Worm (Caenorhabditis elegans) whole organism, L3 larva: Measurements from ENCODE around the gene K07F5.14.

Experiments
- R02D3.7 ChIP-seq: fragments of 150-350 bp; optimal IDR thresholded peaks from 2 replicates; lab custom pipeline; 2014; ENCODE audit warnings: missing biosample characterization, missing genetic modification characterization
- ZK546.5 ChIP-seq: sonication (generic microtip); optimal IDR thresholded peaks from 2 replicates; lab custom pipeline; 2017; ENCODE audit warnings: missing biosample characterization, missing genetic modification characterization
- aly-2 ChIP-seq: fragments of 150-350 bp; optimal IDR thresholded peaks from 2 replicates; lab custom pipeline; 2014; ENCODE audit warnings: missing biosample characterization, missing genetic modification characterization
- ama-1 ChIP-seq: fragments of 150-350 bp; optimal IDR thresholded peaks from 2 replicates; lab custom pipeline; 2018
- ceh-16 ChIP-seq: sonication (generic microtip); optimal IDR thresholded peaks from 2 replicates; lab custom pipeline; 2017; ENCODE audit warnings: missing biosample characterization, missing genetic modification characterization
- ceh-28 ChIP-seq: fragments of 150-350 bp; optimal IDR thresholded peaks from 2 replicates; lab custom pipeline; 2014; ENCODE audit warnings: missing biosample characterization, missing genetic modification reagents, missing genetic modification characterization
- ceh-9 ChIP-seq: sonication (generic microtip); optimal IDR thresholded peaks from 2 replicates; lab custom pipeline; 2018; ENCODE audit warnings: missing biosample characterization, missing genetic modification characterization
- elt-1 ChIP-seq: fragments of 150-350 bp; optimal IDR thresholded peaks from 2 replicates; lab custom pipeline; 2014; ENCODE audit warnings: missing biosample characterization, missing genetic modification characterization
- elt-2 ChIP-seq: sonication (generic microtip); optimal IDR thresholded peaks from 2 replicates; lab custom pipeline; 2016; ENCODE audit warnings: missing genetic modification reagents, mild to moderate bottlenecking, missing genetic modification characterization, missing compliant biosample characterization
- elt-3 ChIP-seq, 3 experiments: fragments of 150-350 bp in 1 of 3; sonication (generic microtip) in 2 of 3; optimal IDR thresholded peaks; 2 replicates in 2 of 3; 4 replicates in 1 of 3; lab custom pipeline; 2014 to 2017; ENCODE audit warnings: missing biosample characterization in 3 of 3, missing genetic modification characterization in 3 of 3
- eor-1 ChIP-seq, 2 experiments: fragments of 150-350 bp; optimal IDR thresholded peaks; 2 replicates each; lab custom pipeline; 2014 to 2018; ENCODE audit warnings: missing biosample characterization in 2 of 2, missing genetic modification characterization in 2 of 2
- fkh-10 ChIP-seq: sonication (generic microtip); optimal IDR thresholded peaks from 2 replicates; lab custom pipeline; 2017; ENCODE audit warnings: missing biosample characterization, missing genetic modification reagents, missing genetic modification characterization
- fkh-2 ChIP-seq: fragments of 150-350 bp; optimal IDR thresholded peaks from 2 replicates; lab custom pipeline; 2014; ENCODE audit warnings: missing biosample characterization, missing genetic modification reagents, missing genetic modification characterization
- fos-1 ChIP-seq: fragments of 150-350 bp; optimal IDR thresholded peaks from 2 replicates; lab custom pipeline; 2014; ENCODE audit warnings: missing biosample characterization, missing genetic modification characterization
- hmg-11 ChIP-seq: sonication (generic microtip); optimal IDR thresholded peaks from 2 replicates; lab custom pipeline; 2016; ENCODE audit warnings: missing genetic modification characterization, missing compliant biosample characterization
- jun-1 ChIP-seq: fragments of 150-350 bp; optimal IDR thresholded peaks from 2 replicates; lab custom pipeline; 2014; ENCODE audit warnings: missing biosample characterization, missing genetic modification reagents, missing genetic modification characterization
- lin-15B ChIP-seq: fragments of 150-350 bp; optimal IDR thresholded peaks from 2 replicates; lab custom pipeline; 2014; ENCODE audit warnings: missing biosample characterization, missing genetic modification characterization
- lin-39 ChIP-seq: fragments of 150-350 bp; optimal IDR thresholded peaks from 2 replicates; lab custom pipeline; 2018; ENCODE audit warnings: missing biosample characterization, missing genetic modification reagents, missing genetic modification characterization
- lsy-12 ChIP-seq: sonication (generic microtip); optimal IDR thresholded peaks from 2 replicates; lab custom pipeline; 2016; ENCODE audit warnings: mild to moderate bottlenecking, missing genetic modification characterization, missing compliant biosample characterization
- mml-1 ChIP-seq: fragments of 150-350 bp; sonication (generic microtip); optimal IDR thresholded peaks from 3 replicates; lab custom pipeline; 2014; ENCODE audit warnings: missing biosample characterization, missing genetic modification characterization
- nhr-11 ChIP-seq: fragments of 150-350 bp; optimal IDR thresholded peaks from 2 replicates; lab custom pipeline; 2014; ENCODE audit warnings: missing biosample characterization, missing genetic modification characterization
- nhr-12 ChIP-seq: fragments of 150-350 bp; optimal IDR thresholded peaks from 2 replicates; lab custom pipeline; 2014; ENCODE audit warnings: missing biosample characterization, missing genetic modification characterization
- nhr-23 ChIP-seq: fragments of 150-350 bp; optimal IDR thresholded peaks from 2 replicates; lab custom pipeline; 2014; ENCODE audit warnings: missing biosample characterization, missing genetic modification reagents, missing genetic modification characterization
- nhr-237 ChIP-seq: fragments of 150-350 bp; optimal IDR thresholded peaks from 2 replicates; lab custom pipeline; 2014; ENCODE audit warnings: missing biosample characterization, missing genetic modification characterization
- nhr-25 ChIP-seq: sonication (generic microtip); optimal IDR thresholded peaks from 2 replicates; lab custom pipeline; 2017; ENCODE audit warnings: missing biosample characterization, missing genetic modification characterization
- nhr-28 ChIP-seq: fragments of 150-350 bp; optimal IDR thresholded peaks from 2 replicates; lab custom pipeline; 2014; ENCODE audit warnings: missing biosample characterization, missing genetic modification characterization
- nhr-67 ChIP-seq: fragments of 150-350 bp; optimal IDR thresholded peaks from 2 replicates; lab custom pipeline; 2014; ENCODE audit warnings: missing biosample characterization, missing genetic modification characterization
- nhr-76 ChIP-seq: fragments of 150-350 bp; sonication (generic microtip); optimal IDR thresholded peaks from 5 replicates; lab custom pipeline; 2014; ENCODE audit warnings: missing biosample characterization, missing genetic modification characterization
- nhr-77 ChIP-seq: fragments of 150-350 bp; optimal IDR thresholded peaks from 2 replicates; lab custom pipeline; 2014; ENCODE audit warnings: missing biosample characterization, missing genetic modification characterization
- pha-4 ChIP-seq: fragments of 150-350 bp; optimal IDR thresholded peaks from 2 replicates; lab custom pipeline; 2014; ENCODE audit warnings: missing biosample characterization, missing genetic modification reagents, missing genetic modification characterization
- pqm-1 ChIP-seq: fragments of 150-350 bp; optimal IDR thresholded peaks from 2 replicates; lab custom pipeline; 2017; ENCODE audit warnings: missing biosample characterization, missing genetic modification characterization, inconsistent platforms
- sea-2 ChIP-seq: fragments of 150-350 bp; sonication (generic microtip); optimal IDR thresholded peaks from 4 replicates; lab custom pipeline; 2014; ENCODE audit warnings: missing biosample characterization, missing genetic modification reagents, missing genetic modification characterization
- skn-1 ChIP-seq: fragments of 150-350 bp; optimal IDR thresholded peaks from 2 replicates; lab custom pipeline; 2014; ENCODE audit warnings: missing biosample characterization, missing genetic modification characterization
- snpc-4 ChIP-seq: fragments of 150-350 bp; optimal IDR thresholded peaks from 2 replicates; lab custom pipeline; 2014; ENCODE audit warnings: missing biosample characterization, missing genetic modification characterization
- tbx-2 ChIP-seq: sonication (generic microtip); optimal IDR thresholded peaks from 2 replicates; lab custom pipeline; 2016; ENCODE audit warnings: mild to moderate bottlenecking, missing genetic modification characterization, missing compliant biosample characterization
- unc-39 ChIP-seq: sonication (generic microtip); optimal IDR thresholded peaks from 4 replicates; lab custom pipeline; 2017; ENCODE audit warnings: missing biosample characterization, missing genetic modification characterization
- unc-62 ChIP-seq: fragments of 150-350 bp; sonication (generic microtip); optimal IDR thresholded peaks from 4 replicates; lab custom pipeline; 2014; ENCODE audit warnings: missing biosample characterization, missing genetic modification reagents, missing genetic modification characterization
- ztf-11 ChIP-seq: fragments of 150-350 bp; optimal IDR thresholded peaks from 2 replicates; lab custom pipeline; 2014; ENCODE audit warnings: missing biosample characterization, missing genetic modification characterization
- ztf-4 ChIP-seq: fragments of 150-350 bp; optimal IDR thresholded peaks from 2 replicates; lab custom pipeline; 2014; ENCODE audit warnings: missing biosample characterization, missing genetic modification characterization

The K07F5.14 gene

DNA sequence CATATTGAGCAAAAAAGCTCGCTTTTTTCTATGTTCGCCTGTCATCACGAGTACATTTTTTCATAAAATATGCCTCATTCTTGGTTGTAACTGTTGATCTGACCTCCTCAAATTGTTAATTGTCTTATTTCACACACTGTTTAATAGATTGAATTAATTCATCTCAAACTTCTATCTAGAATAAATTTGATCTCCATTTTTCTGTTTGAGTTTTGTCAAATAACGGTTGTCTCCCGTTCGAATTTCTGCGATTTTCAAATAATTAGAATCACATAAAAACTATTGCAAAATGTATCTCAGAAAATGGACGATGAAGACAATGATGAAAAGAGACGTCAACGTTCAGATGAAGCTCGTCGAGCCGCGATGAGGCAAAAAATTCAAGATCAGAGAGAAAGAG, at the start of gene K07F5.14:
Gene K07F5.14 (plus strand): TSS at position 301 of the 400 bp plus-strand sequence.
- TF ChIP-seq ceh-16 (no peak), fos-1 (tag; lab: Kevin White, UChicago) (no peak), elt-1 (tag; lab: Kevin White, UChicago) (no peak), elt-3 (tag; optimal IDR thresholded peaks at IDR 0.05; lab: Kevin White, UChicago) (no peak), lin-39 (tag; lab: Kevin White, UChicago) (no peak), fkh-10 (GFP tag; lab: Kevin White, UChicago) (no peak), nhr-12 (tag; lab: Kevin White, UChicago) (no peak), ama-1 (no peak), unc-39 (tag; lab: Kevin White, UChicago) (no peak), R02D3.7 (tag; lab: Kevin White, UChicago) (no peak), tbx-2 (no peak), pha-4 (tag; lab: Kevin White, UChicago) (no peak), aly-2 (no peak), fkh-2 (tag; lab: Kevin White, UChicago) (no peak), skn-1 (no peak), nhr-67 (no peak), pqm-1 (no peak), nhr-23 (tag; lab: Kevin White, UChicago) (no peak), mml-1 (no peak)

ce11 chrIV:9815432-9815831, 46.6 kb upstream of the K07F5.14 start, which contains the start of gene egl-20:
TSS of gene egl-20 (minus strand) at chrIV:9815532.
- TF ChIP-seq elt-1 (tag; lab: Kevin White, UChicago) (no peak), ZK546.5 (no peak), ztf-4 (tag; lab: Kevin White, UChicago) (no peak), lin-15B (tag; lab: Kevin White, UChicago) (no peak), sea-2 (no peak), nhr-76 (no peak)

- TF ChIP-seq ceh-9 (tag; lab: Kevin White, UChicago) = no peak
- TF ChIP-seq nhr-23 (tag; lab: Kevin White, UChicago) = peak; percentile 40
- no peak for TF ChIP-seq fkh-2 (tag; lab: Kevin White, UChicago)
- no peak for TF ChIP-seq lin-39 (tag; lab: Kevin White, UChicago)
- no peak for TF ChIP-seq eor-1 (tag; optimal IDR thresholded peaks at IDR 0.05; lab: Kevin White, UChicago)
- TF ChIP-seq nhr-237 (tag; lab: Kevin White, UChicago) = no peak
Measured at ce11 chrIV:9821621-9822020, 40.4 kb upstream of the K07F5.14 start, which contains the start of gene col-123. TSS of gene col-123 (plus strand) at chrIV:9821921.

- TF ChIP-seq snpc-4 (tag; lab: Kevin White, UChicago) = no peak
- TF ChIP-seq ztf-4 (tag; lab: Kevin White, UChicago) = no peak
- TF ChIP-seq skn-1 = no peak
- no peak for TF ChIP-seq elt-2
- no peak for TF ChIP-seq nhr-76
- no peak for TF ChIP-seq ztf-11 (tag; lab: Kevin White, UChicago)
- no peak for TF ChIP-seq nhr-25 (tag; lab: Kevin White, UChicago)
- no peak for TF ChIP-seq hmg-11 (tag; lab: Kevin White, UChicago)
- TF ChIP-seq unc-62 (GFP tag; lab: Kevin White, UChicago) = no peak
- TF ChIP-seq fos-1 (tag; lab: Kevin White, UChicago) = no peak
- no peak for TF ChIP-seq nhr-12 (tag; lab: Kevin White, UChicago)
- TF ChIP-seq fkh-2 (tag; lab: Kevin White, UChicago) = no peak
- TF ChIP-seq eor-1 (tag; optimal IDR thresholded peaks at IDR 0.05; lab: Kevin White, UChicago) = no peak
- TF ChIP-seq unc-39 (tag; lab: Kevin White, UChicago) = no peak
- TF ChIP-seq nhr-23 (tag; lab: Kevin White, UChicago) = no peak
- TF ChIP-seq pha-4 (tag; lab: Kevin White, UChicago) = no peak
- no peak for TF ChIP-seq nhr-28 (tag; lab: Kevin White, UChicago)
Measured at ce11 chrIV:9822585-9822984, 39.4 kb upstream of the K07F5.14 start.

ce11 chrIV:9824480-9824879, 37.5 kb upstream of the K07F5.14 start, which contains the start of gene catp-6:
TSS of gene catp-6 (minus strand) at chrIV:9824580.
- TF ChIP-seq nhr-11 (no peak), nhr-77 (tag; lab: Kevin White, UChicago) (no peak), nhr-76 (no peak), nhr-237 (tag; lab: Kevin White, UChicago) (no peak), lsy-12 (no peak), pqm-1 (no peak), ceh-28 (tag; lab: Kevin White, UChicago) (no peak), fkh-10 (GFP tag; lab: Kevin White, UChicago) (no peak), mml-1 (no peak), ztf-11 (tag; lab: Kevin White, UChicago) (no peak), unc-39 (tag; lab: Kevin White, UChicago) (no peak), pha-4 (tag; lab: Kevin White, UChicago) (no peak), jun-1 (tag; lab: Kevin White, UChicago) (no peak), fos-1 (tag; lab: Kevin White, UChicago) (no peak)
